Fruit fly (Drosophila melanogaster) S2 (cell line): ENCODE data around the gene mRpL21.

Experiments
- CG8478 ChIP-seq: fragments of >200 bp; optimal IDR thresholded peaks from 2 replicates; lab custom pipeline; 2018
- CTCF ChIP-seq, 2 experiments: fragments of >200 bp; optimal IDR thresholded peaks; 2 replicates each; lab custom pipeline; 2018

- TF ChIP-seq CG8478 (lab: Kevin White, UChicago), result no peak
- TF ChIP-seq CTCF (optimal IDR thresholded peaks at IDR 0.05; lab: Kevin White, UChicago), result no peak
Measured at dm6 chr3L:19236554-19236953, 18.3 kb downstream of the mRpL21 start.
